Worm (Caenorhabditis elegans) whole organism, L1 larva: Measurements from ENCODE around the gene F08G2.7.

Experiments used
- C04F5.9 ChIP-seq: sonication (generic microtip); optimal IDR thresholded peaks from 2 replicates; lab custom pipeline; 2016; ENCODE audit warnings: missing genetic modification characterization, missing compliant biosample characterization
- aly-2 ChIP-seq: fragments of 150-350 bp; optimal IDR thresholded peaks from 2 replicates; lab custom pipeline; 2014; ENCODE audit warnings: missing biosample characterization, missing genetic modification characterization
- ama-1 ChIP-seq: fragments of 150-350 bp; optimal IDR thresholded peaks from 2 replicates; lab custom pipeline; 2014
- blmp-1 ChIP-seq: fragments of 150-350 bp; optimal IDR thresholded peaks from 2 replicates; lab custom pipeline; 2014; ENCODE audit warnings: missing biosample characterization, missing genetic modification characterization
- ceh-63 ChIP-seq: fragments of 200-800 bp; sonication (Bioruptor generic); optimal IDR thresholded peaks from 2 replicates; lab custom pipeline; 2018; ENCODE audit warnings: mild to moderate bottlenecking, missing genetic modification characterization, missing compliant biosample characterization
- ceh-8 ChIP-seq: fragments of 200-800 bp; sonication (Bioruptor generic); optimal IDR thresholded peaks from 2 replicates; lab custom pipeline; 2018; ENCODE audit warnings: mild to moderate bottlenecking, missing genetic modification characterization, moderate library complexity, missing compliant biosample characterization
- dpl-1 ChIP-seq, 3 experiments: fragments of 150-350 bp in 2 of 3; sonication (generic microtip) in 1 of 3; optimal IDR thresholded peaks; 2 replicates each; lab custom pipeline; 2014 to 2017; ENCODE audit warnings: missing biosample characterization in 3 of 3, missing genetic modification characterization in 3 of 3, missing genetic modification reagents in 3 of 3
- dsc-1 ChIP-seq: sonication (generic microtip); optimal IDR thresholded peaks from 2 replicates; lab custom pipeline; 2016; ENCODE audit warnings: mild to moderate bottlenecking, missing genetic modification characterization, missing compliant biosample characterization
- efl-1 ChIP-seq, 4 experiments: fragments of 150-350 bp; optimal IDR thresholded peaks in 3 of 4; peaks in 1 of 4; 1 replicate in 1 of 4; 2 replicates in 3 of 4; lab custom pipeline; 2014; ENCODE audit warnings: missing biosample characterization in 2 of 4, missing genetic modification characterization in 2 of 4, missing genetic modification reagents in 2 of 4
- efl-3 ChIP-seq: fragments of 200-800 bp; sonication (Bioruptor generic); optimal IDR thresholded peaks from 2 replicates; lab custom pipeline; 2018; ENCODE audit warnings: mild to moderate bottlenecking, missing genetic modification characterization, missing compliant biosample characterization
- elt-2 ChIP-seq: sonication (generic microtip); optimal IDR thresholded peaks from 2 replicates; lab custom pipeline; 2016; ENCODE audit warnings: missing genetic modification characterization, mild to moderate bottlenecking, inconsistent platforms, missing compliant biosample characterization, missing genetic modification reagents
- elt-3 ChIP-seq, 6 experiments: fragments of 150-350 bp in 1 of 6; sonication (generic microtip); optimal IDR thresholded peaks; 2 replicates each; lab custom pipeline; 2017 to 2018; ENCODE audit warnings: missing biosample characterization in 6 of 6, missing genetic modification characterization in 6 of 6, inconsistent platforms in 1 of 6
- fkh-4 ChIP-seq: sonication (generic microtip); optimal IDR thresholded peaks from 2 replicates; lab custom pipeline; 2016; ENCODE audit warnings: missing compliant biosample characterization, missing genetic modification characterization, borderline replicate concordance
- fkh-8 ChIP-seq: sonication (generic microtip); optimal IDR thresholded peaks from 2 replicates; lab custom pipeline; 2016; ENCODE audit warnings: mild to moderate bottlenecking, missing genetic modification characterization, missing compliant biosample characterization
- hpl-2 ChIP-seq: fragments of 150-350 bp; optimal IDR thresholded peaks from 2 replicates; lab custom pipeline; 2014; ENCODE audit warnings: missing biosample characterization, missing genetic modification reagents, missing genetic modification characterization
- irx-1 ChIP-seq: sonication (generic microtip); optimal IDR thresholded peaks from 2 replicates; lab custom pipeline; 2016; ENCODE audit warnings: missing genetic modification characterization, missing compliant biosample characterization
- isw-1 ChIP-seq: fragments of 200-800 bp; sonication (Bioruptor generic); IDR thresholded peaks from 2 replicates; pipeline ENCODE4 v1.3.6; 2022; ENCODE audit warnings: missing genetic modification characterization, missing compliant biosample characterization
- lin-35 ChIP-seq, 2 experiments: fragments of 150-350 bp; optimal IDR thresholded peaks; 2 replicates each; lab custom pipeline; 2014; ENCODE audit warnings: missing biosample characterization in 2 of 2, missing genetic modification characterization in 2 of 2, missing genetic modification reagents in 2 of 2
- lir-3 ChIP-seq: sonication (generic microtip); optimal IDR thresholded peaks from 2 replicates; lab custom pipeline; 2016; ENCODE audit warnings: mild to moderate bottlenecking, missing genetic modification characterization, moderate library complexity, missing compliant biosample characterization; ENCODE audit not compliant: poor library complexity
- lsy-2 ChIP-seq, 2 experiments: fragments of 150-350 bp; optimal IDR thresholded peaks; 2 replicates each; lab custom pipeline; 2014; ENCODE audit warnings: missing biosample characterization in 2 of 2, missing genetic modification characterization in 2 of 2
- mef-2 ChIP-seq: fragments of 150-350 bp; optimal IDR thresholded peaks from 2 replicates; lab custom pipeline; 2014; ENCODE audit warnings: missing biosample characterization, missing genetic modification characterization
- nhr-20 ChIP-seq: sonication (generic microtip); optimal IDR thresholded peaks from 2 replicates; lab custom pipeline; 2016; ENCODE audit warnings: mild to moderate bottlenecking, missing genetic modification characterization, missing compliant biosample characterization
- nhr-76 ChIP-seq: sonication (generic microtip); optimal IDR thresholded peaks from 2 replicates; lab custom pipeline; 2017; ENCODE audit warnings: missing biosample characterization, missing genetic modification characterization
- nhr-85 ChIP-seq: sonication (generic microtip); peaks from one replicate; lab custom pipeline; 2016; ENCODE audit warnings: missing genetic modification characterization, inconsistent platforms, missing compliant biosample characterization
- nhr-90 ChIP-seq: sonication (generic microtip); optimal IDR thresholded peaks from 2 replicates; lab custom pipeline; 2016; ENCODE audit warnings: mild to moderate bottlenecking, missing genetic modification characterization, missing compliant biosample characterization; ENCODE audit not compliant: poor library complexity
- pax-3 ChIP-seq: fragments of 200-800 bp; sonication (Bioruptor generic); optimal IDR thresholded peaks from 2 replicates; lab custom pipeline; 2018; ENCODE audit warnings: mild to moderate bottlenecking, missing genetic modification characterization, moderate library complexity, missing compliant biosample characterization
- skn-1 ChIP-seq: fragments of 150-350 bp; optimal IDR thresholded peaks from 2 replicates; lab custom pipeline; 2014; ENCODE audit warnings: missing biosample characterization, missing genetic modification characterization
- snpc-4 ChIP-seq: fragments of 150-350 bp; optimal IDR thresholded peaks from 2 replicates; lab custom pipeline; 2014; ENCODE audit warnings: missing biosample characterization, missing genetic modification characterization
- snu-23 ChIP-seq: sonication (generic microtip); optimal IDR thresholded peaks from 2 replicates; lab custom pipeline; 2016; ENCODE audit warnings: missing genetic modification characterization, missing compliant biosample characterization
- sox-4 ChIP-seq: sonication (generic microtip); optimal IDR thresholded peaks from 2 replicates; lab custom pipeline; 2016; ENCODE audit warnings: missing genetic modification characterization, missing compliant biosample characterization
- sptf-1 ChIP-seq: fragments of 150-350 bp; optimal IDR thresholded peaks from 2 replicates; lab custom pipeline; 2014; ENCODE audit warnings: missing biosample characterization, missing genetic modification characterization
- tbx-2 ChIP-seq: sonication (generic microtip); optimal IDR thresholded peaks from 2 replicates; lab custom pipeline; 2016; ENCODE audit warnings: missing genetic modification characterization, missing compliant biosample characterization
- tlp-1 ChIP-seq: fragments of 150-350 bp; optimal IDR thresholded peaks from 2 replicates; lab custom pipeline; 2014; ENCODE audit warnings: missing biosample characterization, missing genetic modification characterization
- unc-130 ChIP-seq: fragments of 150-350 bp; optimal IDR thresholded peaks from 2 replicates; lab custom pipeline; 2017; ENCODE audit warnings: missing biosample characterization, missing genetic modification characterization, inconsistent platforms
- unc-30 ChIP-seq: sonication (generic microtip); optimal IDR thresholded peaks from 2 replicates; lab custom pipeline; 2017; ENCODE audit warnings: missing biosample characterization, missing genetic modification characterization
- unc-62 ChIP-seq: fragments of 150-350 bp; optimal IDR thresholded peaks from 2 replicates; lab custom pipeline; 2014; ENCODE audit warnings: missing biosample characterization, missing genetic modification reagents, missing genetic modification characterization
- unc-86 ChIP-seq: sonication (generic microtip); optimal IDR thresholded peaks from 2 replicates; lab custom pipeline; 2016; ENCODE audit warnings: missing genetic modification characterization, missing compliant biosample characterization
- unc-98 ChIP-seq: fragments of 200-800 bp; sonication (Bioruptor generic); IDR thresholded peaks from 2 replicates; pipeline ENCODE4 v1.3.6; 2022; ENCODE audit warnings: missing genetic modification characterization, missing compliant biosample characterization
- zip-4 ChIP-seq: fragments of 200-800 bp; sonication (Bioruptor generic); optimal IDR thresholded peaks from 2 replicates; lab custom pipeline; 2018; ENCODE audit warnings: mild to moderate bottlenecking, missing genetic modification characterization, moderate library complexity, missing compliant biosample characterization
- ztf-4 ChIP-seq: fragments of 150-350 bp; optimal IDR thresholded peaks from 2 replicates; lab custom pipeline; 2014; ENCODE audit warnings: missing biosample characterization, missing genetic modification characterization

Gene F08G2.7

DNA sequence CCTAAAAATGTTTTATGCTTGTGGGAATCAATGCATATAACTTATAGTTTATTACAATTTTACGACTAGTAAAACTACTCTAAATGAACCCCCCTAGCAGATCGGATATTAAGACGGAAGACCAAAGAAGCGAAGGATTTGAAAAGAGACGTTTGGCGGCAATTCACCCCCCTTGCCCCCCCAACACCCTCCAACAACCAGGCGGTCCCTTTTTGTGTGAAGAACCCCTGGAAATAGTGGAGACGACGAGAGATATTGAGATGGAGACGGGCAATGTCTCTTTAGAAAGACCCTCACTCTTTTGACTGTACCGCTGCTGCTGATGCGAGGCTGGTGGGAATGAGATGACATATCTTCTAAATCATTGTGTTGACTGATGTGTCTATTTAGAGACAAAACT is 6.4 kb upstream of the F08G2.7 start:
- TF ChIP-seq ceh-63, result no peak
- TF ChIP-seq snu-23 (GFP tag; lab: Kevin White, UChicago), result peak; percentile 11
- TF ChIP-seq nhr-85 (tag; lab: Kevin White, UChicago), result peak; percentile 54
- no peak for TF ChIP-seq ama-1
- TF ChIP-seq lsy-2 (tag; optimal IDR thresholded peaks at IDR 0.05; lab: Kevin White, UChicago), result peak in 1 of 2 experiments; percentile 4
- peak; percentile 2 for TF ChIP-seq blmp-1 (tag; lab: Kevin White, UChicago)
- peak; percentile 17 to 32 for TF ChIP-seq efl-1 (optimal IDR thresholded peaks at IDR 0.05; lab: Kevin White, UChicago)
- no peak for TF ChIP-seq efl-1 (GFP tag; optimal IDR thresholded peaks at IDR 0.05 in 1 of 2; lab: Kevin White, UChicago)
- peak in 1 of 2 experiments; percentile 14 for TF ChIP-seq lin-35 (GFP tag; optimal IDR thresholded peaks at IDR 0.05; lab: Kevin White, UChicago)
- peak in 1 of 3 experiments; percentile 35 for TF ChIP-seq dpl-1 (GFP tag; optimal IDR thresholded peaks at IDR 0.05; lab: Kevin White, UChicago)
- TF ChIP-seq tbx-2, result no peak

DNA sequence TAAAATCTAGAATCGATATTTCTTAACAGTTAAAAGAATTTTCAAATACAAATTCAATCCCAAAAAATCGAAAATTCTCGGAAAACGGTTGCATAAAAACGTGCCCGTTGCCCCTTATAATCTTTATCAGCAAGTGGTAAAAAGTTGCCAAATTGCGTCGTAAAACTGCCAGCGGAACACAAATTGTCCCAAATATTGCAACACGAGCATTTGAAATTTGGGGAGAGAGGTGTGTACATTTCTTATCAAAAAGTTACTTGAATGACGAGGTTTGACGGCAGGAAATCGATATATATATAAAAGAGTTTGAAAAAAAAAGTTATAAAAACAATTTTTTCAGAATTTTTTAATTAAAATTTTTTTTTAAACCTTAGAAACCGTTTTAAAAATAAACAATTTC is 5.1 kb upstream of the F08G2.7 start:
- TF ChIP-seq snpc-4 (tag; lab: Kevin White, UChicago), result no peak

DNA sequence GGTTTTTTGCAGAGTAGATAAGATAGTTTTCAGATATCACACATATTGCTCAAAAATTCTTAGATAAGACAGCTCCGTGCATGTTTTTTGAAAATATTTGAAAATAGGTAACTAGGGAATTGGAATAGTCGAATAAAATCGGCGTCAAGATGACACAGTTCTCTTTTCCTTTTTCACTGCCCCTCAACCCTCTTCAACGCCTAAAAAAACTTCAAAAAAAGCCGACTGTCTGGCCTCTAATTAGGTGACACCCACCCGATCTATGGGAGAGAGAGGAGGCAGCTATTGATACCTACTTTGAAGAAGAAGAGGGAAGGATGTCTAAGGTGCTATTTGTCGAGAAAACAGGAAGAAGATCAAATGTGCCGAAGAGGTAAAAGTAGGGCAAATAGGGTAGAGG is 1.4 kb upstream of the F08G2.7 start:
- TF ChIP-seq unc-98 (GFP tag; lab: Robert Waterston, UW) (no peak), irx-1 (tag; lab: Kevin White, UChicago) (no peak), pax-3 (tag; lab: Kevin White, UChicago) (no peak), blmp-1 (tag; lab: Kevin White, UChicago) (peak; percentile 31), unc-30 (tag; lab: Kevin White, UChicago) (no peak), nhr-90 (no peak), efl-1 (optimal IDR thresholded peaks at IDR 0.05; lab: Kevin White, UChicago) (no peak), efl-1 (GFP tag; optimal IDR thresholded peaks at IDR 0.05 in 1 of 2; lab: Kevin White, UChicago) (peak in 1 of 2 experiments; percentile 39), C04F5.9 (no peak), nhr-20 (tag; lab: Kevin White, UChicago) (no peak), lsy-2 (tag; optimal IDR thresholded peaks at IDR 0.05; lab: Kevin White, UChicago) (no peak)

DNA sequence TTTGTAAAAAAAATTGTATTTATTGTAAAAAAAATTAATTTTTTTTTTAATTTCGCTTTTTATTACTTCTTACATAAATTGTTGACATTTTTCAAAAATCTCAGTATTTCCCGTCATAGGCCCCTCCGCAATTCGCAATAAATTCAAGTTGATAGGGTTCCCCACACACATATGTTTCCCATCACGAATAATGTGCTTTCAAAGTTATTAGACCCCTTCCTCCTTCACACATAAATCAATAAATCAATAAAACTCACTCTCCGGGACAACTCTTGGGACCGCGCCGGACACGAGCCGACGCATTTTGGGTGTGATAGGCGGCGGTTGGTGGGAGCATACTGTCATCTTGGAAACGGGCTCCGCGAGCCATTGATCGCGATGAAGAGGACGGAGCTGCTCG is 1.5 kb downstream of the F08G2.7 start:
- peak; percentile 42 for TF ChIP-seq fkh-4
- no peak for TF ChIP-seq unc-86 (tag; lab: Kevin White, UChicago)
- TF ChIP-seq hpl-2 (GFP tag; lab: Kevin White, UChicago), result no peak
- TF ChIP-seq efl-1 (optimal IDR thresholded peaks at IDR 0.05; lab: Kevin White, UChicago), result no peak
- TF ChIP-seq efl-1 (GFP tag; optimal IDR thresholded peaks at IDR 0.05 in 1 of 2; lab: Kevin White, UChicago), result no peak
- TF ChIP-seq unc-130 (tag; lab: Kevin White, UChicago), result no peak
- no peak for TF ChIP-seq aly-2
- no peak for TF ChIP-seq skn-1 (tag; lab: Kevin White, UChicago)
- no peak for TF ChIP-seq elt-2
- peak; percentile 89 for TF ChIP-seq dsc-1 (tag; lab: Kevin White, UChicago)
- no peak for TF ChIP-seq zip-4 (GFP tag; lab: Kevin White, UChicago)
- TF ChIP-seq, all 84 proteins: peak for 2

DNA sequence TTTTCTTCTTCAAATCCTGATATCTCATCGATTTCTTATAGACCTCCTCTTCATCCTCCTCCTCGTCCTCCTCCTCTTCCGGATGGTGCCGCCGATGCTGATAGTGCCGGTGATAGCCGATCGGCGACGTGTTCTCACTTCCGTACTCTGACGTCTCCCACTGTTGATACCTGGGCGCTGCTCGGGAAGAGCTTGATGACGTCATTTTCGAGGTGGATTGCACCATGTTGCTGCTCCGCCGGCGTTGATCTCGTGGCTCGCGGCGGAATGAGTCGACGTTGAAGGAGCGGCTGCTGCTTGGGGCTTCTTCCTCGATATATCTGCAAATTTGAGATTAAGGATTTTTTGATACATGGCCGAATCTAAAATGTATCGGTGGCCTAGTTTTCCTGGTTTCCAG is 2.6 kb downstream of the F08G2.7 start:
- TF ChIP-seq sptf-1 (tag; lab: Kevin White, UChicago), result no peak
- TF ChIP-seq ztf-4 (tag; lab: Kevin White, UChicago), result no peak
- TF ChIP-seq unc-86 (tag; lab: Kevin White, UChicago), result no peak
- no peak for TF ChIP-seq tlp-1 (tag; lab: Kevin White, UChicago)
- no peak for TF ChIP-seq snu-23 (GFP tag; lab: Kevin White, UChicago)
- no peak for TF ChIP-seq irx-1 (tag; lab: Kevin White, UChicago)
- no peak for TF ChIP-seq nhr-76 (tag; lab: Kevin White, UChicago)
- no peak for TF ChIP-seq unc-62 (GFP tag; lab: Kevin White, UChicago)
- TF ChIP-seq unc-30 (tag; lab: Kevin White, UChicago), result no peak
- TF ChIP-seq mef-2 (tag; lab: Kevin White, UChicago), result no peak
- TF ChIP-seq ceh-8 (GFP tag; lab: Kevin White, UChicago), result no peak
- TF ChIP-seq fkh-8 (tag; lab: Kevin White, UChicago), result no peak
- no peak for TF ChIP-seq lir-3 (tag; lab: Kevin White, UChicago)
- TF ChIP-seq sox-4 (tag; lab: Kevin White, UChicago), result no peak
- no peak for TF ChIP-seq isw-1 (GFP tag; lab: Robert Waterston, UW)
- TF ChIP-seq elt-2, result no peak
- TF ChIP-seq efl-3 (GFP tag; lab: Kevin White, UChicago), result no peak
- TF ChIP-seq elt-3 (tag; optimal IDR thresholded peaks at IDR 0.05; lab: Kevin White, UChicago), result no peak
